Fruit fly (Drosophila melanogaster): ENCODE data around the gene Spn38F.

dm6 chr2L:20812283-20813189, 25.2 kb downstream of the Spn38F start:
- no peak for TF ChIP-seq Dfd (GFP tag; optimal IDR thresholded peaks at IDR 0.05)
- TF ChIP-seq OdsH (GFP tag; optimal IDR thresholded peaks at IDR 0.05), result no peak
- TF ChIP-seq Jra (GFP tag; optimal IDR thresholded peaks at IDR 0.05), result no peak
- TF ChIP-seq psq (GFP tag; optimal IDR thresholded peaks at IDR 0.05), result no peak
- no peak for TF ChIP-seq HLH106 (tag; optimal IDR thresholded peaks at IDR 0.05)
- TF ChIP-seq h (GFP tag; optimal IDR thresholded peaks at IDR 0.05), result no peak
- TF ChIP-seq Myc (optimal IDR thresholded peaks at IDR 0.05), result no peak
- TF ChIP-seq Hr78 (GFP tag; optimal IDR thresholded peaks at IDR 0.05), result no peak
- no peak for TF ChIP-seq Dif (GFP tag; optimal IDR thresholded peaks at IDR 0.05; ENCODE audit: partially characterized antibody)
- TF ChIP-seq br (GFP tag; optimal IDR thresholded peaks at IDR 0.05), result no peak
- TF ChIP-seq Sp1 (GFP tag; optimal IDR thresholded peaks at IDR 0.05), result no peak
- no peak for TF ChIP-seq lola (GFP tag; optimal IDR thresholded peaks at IDR 0.05)
